Worm (Caenorhabditis elegans) whole organism, young adult: ENCODE measurements around the gene snt-5.

Experiments
- B0035.1 ChIP-seq: sonication (generic microtip); optimal IDR thresholded peaks from 2 replicates; lab custom pipeline; 2016; ENCODE audit warnings: missing genetic modification characterization, mild to moderate bottlenecking, missing compliant biosample characterization, missing genotype, missing genetic modification reagents
- B0261.1 ChIP-seq: sonication (generic microtip); optimal IDR thresholded peaks from 2 replicates; lab custom pipeline; 2016; ENCODE audit warnings: mild to moderate bottlenecking, missing genetic modification characterization, moderate library complexity, missing compliant biosample characterization
- F23B12.7 ChIP-seq: sonication (generic microtip); optimal IDR thresholded peaks from 2 replicates; lab custom pipeline; 2017; ENCODE audit warnings: missing genetic modification characterization, mild to moderate bottlenecking, missing compliant biosample characterization, antibody characterized with exemption, moderate library complexity; ENCODE audit not compliant: insufficient read depth
- T07F8.4 ChIP-seq: sonication (generic microtip); optimal IDR thresholded peaks from 2 replicates; lab custom pipeline; 2016; ENCODE audit warnings: mild to moderate bottlenecking, missing genetic modification characterization, moderate library complexity, missing compliant biosample characterization
- bed-1 ChIP-seq: fragments of 200-800 bp; sonication (Bioruptor generic); IDR thresholded peaks from 2 replicates; pipeline ENCODE4 v1.3.6; 2022; ENCODE audit warnings: missing genetic modification reagents, missing genetic modification characterization, missing compliant biosample characterization
- ceh-40 ChIP-seq: fragments of 200-800 bp; sonication (Bioruptor generic); IDR thresholded peaks from 2 replicates; pipeline ENCODE4 v1.3.6; 2022; ENCODE audit warnings: missing genetic modification characterization, missing compliant biosample characterization
- die-1 ChIP-seq: sonication (generic microtip); optimal IDR thresholded peaks from 2 replicates; lab custom pipeline; 2016; ENCODE audit warnings: missing genotype, mild to moderate bottlenecking, missing genetic modification characterization, missing compliant biosample characterization
- dpff-1 ChIP-seq: sonication (generic microtip); optimal IDR thresholded peaks from 2 replicates; lab custom pipeline; 2017; ENCODE audit warnings: mild to moderate bottlenecking, missing genetic modification characterization, missing compliant biosample characterization
- egl-18 ChIP-seq: fragments of 200-800 bp; sonication (Bioruptor generic); IDR thresholded peaks from 2 replicates; pipeline ENCODE4 v1.3.6; 2022; ENCODE audit warnings: missing genetic modification reagents, missing genetic modification characterization, missing compliant biosample characterization
- egrh-3 ChIP-seq: fragments of 200-800 bp; sonication (Bioruptor generic); IDR thresholded peaks from 2 replicates; pipeline ENCODE4 v1.3.6; 2022; ENCODE audit warnings: missing genetic modification reagents, missing genetic modification characterization, missing compliant biosample characterization
- ekl-4 ChIP-seq: fragments of 200-800 bp; sonication (Bioruptor generic); IDR thresholded peaks from 2 replicates; pipeline ENCODE4 v1.3.6; 2022; ENCODE audit warnings: missing genetic modification reagents, missing genetic modification characterization, missing compliant biosample characterization
- fkh-3 ChIP-seq: sonication (generic microtip); optimal IDR thresholded peaks from 2 replicates; lab custom pipeline; 2016; ENCODE audit warnings: mild to moderate bottlenecking, missing genetic modification characterization, missing compliant biosample characterization
- hmg-1.2 ChIP-seq: fragments of 200-800 bp; sonication (Bioruptor generic); IDR thresholded peaks from 2 replicates; pipeline ENCODE4 v1.3.6; 2022; ENCODE audit warnings: missing genetic modification reagents, missing genetic modification characterization, missing compliant biosample characterization
- hmg-20 ChIP-seq: fragments of 200-800 bp; sonication (Bioruptor generic); IDR thresholded peaks from 2 replicates; pipeline ENCODE4 v1.3.6; 2022; ENCODE audit warnings: missing genetic modification reagents, missing genetic modification characterization, missing compliant biosample characterization
- lin-35 ChIP-seq, 3 experiments: fragments of 150-350 bp in 2 of 3; sonication (generic microtip) in 1 of 3; optimal IDR thresholded peaks; 2 replicates each; lab custom pipeline; 2014 to 2018; ENCODE audit warnings: missing biosample characterization in 3 of 3, missing genetic modification characterization in 3 of 3, missing genetic modification reagents in 3 of 3
- lin-54 ChIP-seq: fragments of 200-800 bp; sonication (Bioruptor generic); optimal IDR thresholded peaks from 2 replicates; lab custom pipeline; 2018; ENCODE audit warnings: mild to moderate bottlenecking, missing genetic modification characterization, missing compliant biosample characterization
- lsl-1 ChIP-seq: fragments of 200-800 bp; sonication (Bioruptor generic); optimal IDR thresholded peaks from 2 replicates; lab custom pipeline; 2018; ENCODE audit warnings: mild to moderate bottlenecking, missing genetic modification characterization, moderate library complexity, missing compliant biosample characterization
- nfyb-1 ChIP-seq: fragments of 200-800 bp; sonication (Bioruptor generic); IDR thresholded peaks from 2 replicates; pipeline ENCODE4 v1.3.6; 2022; ENCODE audit warnings: missing genetic modification reagents, missing genetic modification characterization, missing compliant biosample characterization
- nhr-179 ChIP-seq: sonication (generic microtip); optimal IDR thresholded peaks from 2 replicates; lab custom pipeline; 2016; ENCODE audit warnings: mild to moderate bottlenecking, missing genetic modification characterization, missing compliant biosample characterization
- nhr-80 ChIP-seq: sonication (generic microtip); optimal IDR thresholded peaks from 2 replicates; lab custom pipeline; 2016; ENCODE audit warnings: missing genetic modification characterization, missing compliant biosample characterization
- snpc-1.3 ChIP-seq: sonication (generic microtip); optimal IDR thresholded peaks from 2 replicates; lab custom pipeline; 2017; ENCODE audit warnings: missing genetic modification characterization, mild to moderate bottlenecking, missing compliant biosample characterization, antibody characterized with exemption, moderate library complexity, missing genotype, missing genetic modification reagents; ENCODE audit not compliant: insufficient read depth
- unc-62 ChIP-seq: fragments of 150-350 bp; optimal IDR thresholded peaks from 2 replicates; lab custom pipeline; 2014; ENCODE audit warnings: missing biosample characterization, missing genetic modification reagents, missing genetic modification characterization
- ztf-18 ChIP-seq: sonication (generic microtip); optimal IDR thresholded peaks from 2 replicates; lab custom pipeline; 2016; ENCODE audit warnings: missing genotype, mild to moderate bottlenecking, missing genetic modification characterization, missing compliant biosample characterization
- ztf-28 ChIP-seq: fragments of 200-800 bp; sonication (Bioruptor generic); IDR thresholded peaks from 2 replicates; pipeline ENCODE4 v1.3.6; 2022; ENCODE audit warnings: missing genetic modification reagents, missing genetic modification characterization, missing compliant biosample characterization
- ztf-6 ChIP-seq: fragments of 200-800 bp; sonication (Bioruptor generic); IDR thresholded peaks from 2 replicates; pipeline ENCODE4 v1.3.6; 2022; ENCODE audit warnings: missing genetic modification reagents, missing genetic modification characterization, missing compliant biosample characterization

Gene snt-5

DNA sequence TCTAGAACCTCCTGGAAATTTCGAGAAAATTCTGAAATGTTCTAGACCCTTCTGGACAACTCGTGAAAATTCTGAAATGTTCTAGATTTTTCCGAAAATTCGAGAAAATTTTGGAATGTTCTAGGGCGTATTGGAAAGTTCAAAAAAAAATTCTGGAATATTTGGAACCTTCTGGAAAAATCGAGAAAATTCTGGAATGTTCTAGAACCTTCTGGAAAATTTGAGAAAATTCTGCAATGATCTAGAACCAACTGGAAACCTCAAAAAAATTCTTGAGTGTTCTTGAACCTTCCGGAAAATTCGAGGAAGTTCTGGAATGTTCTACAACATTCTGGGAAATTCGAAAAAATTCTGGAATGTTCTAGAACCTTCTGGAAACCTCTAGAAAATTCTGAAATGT is 59.0 kb downstream of the snt-5 start (continued):
- TF ChIP-seq lsl-1 (GFP tag; lab: Kevin White, UChicago), result no peak
- no peak for TF ChIP-seq ztf-18 (tag; lab: Kevin White, UChicago)
- no peak for TF ChIP-seq lin-54 (GFP tag; lab: Kevin White, UChicago)
- TF ChIP-seq B0261.1, result no peak
- TF ChIP-seq ekl-4 (GFP tag; lab: Robert Waterston, UW), result no peak

DNA sequence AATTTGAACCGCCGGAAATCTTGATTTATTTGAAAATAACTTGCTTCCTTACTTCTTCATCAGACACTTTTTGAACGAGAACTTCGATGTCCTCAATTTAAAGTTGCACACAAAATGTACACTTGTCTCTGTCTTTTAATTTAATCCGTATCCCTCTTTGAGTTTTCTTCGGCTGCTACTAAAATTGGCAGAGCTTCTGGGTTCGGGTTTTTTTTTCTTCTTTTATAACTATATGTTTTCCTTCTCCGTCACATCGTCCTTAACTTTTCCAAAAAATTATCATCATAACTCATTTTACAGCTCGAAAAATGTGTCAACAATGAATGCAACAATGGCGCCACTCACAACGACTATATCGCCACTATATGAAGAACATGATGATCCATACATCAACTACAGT is 59.5 kb downstream of the snt-5 start, which contains the start of gene glb-33:
Gene glb-33 (plus strand): TSS at position 301 of the 400 bp plus-strand sequence.
- TF ChIP-seq fkh-3 (tag; lab: Kevin White, UChicago) (no peak), ztf-28 (GFP tag; lab: Robert Waterston, UW) (no peak), hmg-20 (no peak), ztf-18 (tag; lab: Kevin White, UChicago) (no peak), ceh-40 (GFP tag; lab: Robert Waterston, UW) (no peak), die-1 (tag; lab: Kevin White, UChicago) (no peak), bed-1 (GFP tag; lab: Robert Waterston, UW) (no peak), egrh-3 (GFP tag; lab: Robert Waterston, UW) (no peak), nhr-179 (tag; lab: Kevin White, UChicago) (no peak)

DNA sequence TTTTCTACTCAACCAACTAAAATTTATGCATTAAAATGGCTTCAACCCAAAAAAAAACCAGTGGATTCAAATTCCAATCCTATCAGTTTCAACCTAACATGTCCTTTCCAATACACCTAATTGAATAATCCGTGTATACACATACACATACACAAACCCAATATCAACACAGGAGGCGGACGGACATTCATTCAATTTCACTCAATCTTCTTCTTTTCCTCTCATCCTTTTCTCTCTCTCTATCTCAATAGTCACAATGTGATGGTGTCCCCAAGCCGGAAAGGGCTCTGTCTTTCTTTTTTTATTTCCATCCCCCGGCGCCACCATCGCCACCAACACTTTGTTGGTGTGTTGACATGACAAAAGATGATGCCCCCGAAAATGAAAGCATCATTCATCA is 61.6 kb downstream of the snt-5 start:
- TF ChIP-seq nhr-80, result no peak
- no peak for TF ChIP-seq ztf-28 (GFP tag; lab: Robert Waterston, UW)
- no peak for TF ChIP-seq nfyb-1 (GFP tag; lab: Robert Waterston, UW)
- no peak for TF ChIP-seq B0035.1 (tag; lab: Kevin White, UChicago)
- no peak for TF ChIP-seq hmg-1.2 (GFP tag; lab: Robert Waterston, UW)
- TF ChIP-seq dpff-1 (tag; lab: Kevin White, UChicago), result no peak
- no peak for TF ChIP-seq lin-35 (GFP tag; optimal IDR thresholded peaks at IDR 0.05; lab: Kevin White, UChicago)
- no peak for TF ChIP-seq lin-54 (GFP tag; lab: Kevin White, UChicago)
- no peak for TF ChIP-seq egl-18 (GFP tag; lab: Robert Waterston, UW)
- no peak for TF ChIP-seq F23B12.7 (tag; lab: Kevin White, UChicago)
- no peak for TF ChIP-seq ztf-6 (GFP tag; lab: Robert Waterston, UW)
- no peak for TF ChIP-seq T07F8.4 (tag; lab: Kevin White, UChicago)
- TF ChIP-seq unc-62, result no peak
- no peak for TF ChIP-seq snpc-1.3 (tag; lab: Kevin White, UChicago)
